Worm (Caenorhabditis elegans): ENCODE data around the gene F32A5.4.

ce11 chrII:7269783-7270182 is 40.8 kb downstream of the F32A5.4 start:
- no peak for TF ChIP-seq jun-1 (tag; optimal IDR thresholded peaks at IDR 0.05)
- no peak for TF ChIP-seq fos-1 (tag; optimal IDR thresholded peaks at IDR 0.05)
- TF ChIP-seq ceh-82 (tag; optimal IDR thresholded peaks at IDR 0.05), result no peak
- no peak for TF ChIP-seq ceh-28 (tag; optimal IDR thresholded peaks at IDR 0.05)
- TF ChIP-seq nhr-12 (tag; optimal IDR thresholded peaks at IDR 0.05), result no peak
- TF ChIP-seq aly-2 (tag; optimal IDR thresholded peaks at IDR 0.05), result no peak
- TF ChIP-seq ZK546.5 (tag; optimal IDR thresholded peaks at IDR 0.05), result no peak
- no peak for TF ChIP-seq unc-62 (GFP tag; optimal IDR thresholded peaks at IDR 0.05)
- no peak for TF ChIP-seq nhr-23 (tag; optimal IDR thresholded peaks at IDR 0.05)
- no peak for TF ChIP-seq nhr-28 (tag; optimal IDR thresholded peaks at IDR 0.05)
- no peak for TF ChIP-seq unc-39 (tag; optimal IDR thresholded peaks at IDR 0.05)
- no peak for TF ChIP-seq nfya-1 (tag; optimal IDR thresholded peaks at IDR 0.05; ENCODE audit: insufficient read depth)
